Fruit fly (Drosophila melanogaster) whole organism, embryonic: ENCODE results near the gene CG9747.

Experiments
- Ada2b ChIP-seq: fragments of 200-800 bp; sonication (Bioruptor generic); IDR thresholded peaks from 2 replicates; pipeline ENCODE4 v1.3.6; 2022; ENCODE audit warnings: missing biosample characterization, missing genetic modification characterization
- CG1024 ChIP-seq: fragments of 200-800 bp; sonication (Bioruptor generic); IDR thresholded peaks from 2 replicates; pipeline ENCODE4 v1.3.6; 2022; ENCODE audit warnings: missing biosample characterization, missing genetic modification characterization
- CG10321 ChIP-seq: fragments of 200-800 bp; sonication (Bioruptor generic); IDR thresholded peaks from 2 replicates; pipeline ENCODE4 v1.3.6; 2022; ENCODE audit warnings: missing biosample characterization, missing genetic modification characterization
- CG11695 ChIP-seq: fragments of 200-800 bp; sonication (Bioruptor generic); IDR thresholded peaks from 3 replicates; pipeline ENCODE4 v1.3.6; 2022; ENCODE audit warnings: missing biosample characterization, missing genetic modification characterization
- CG12391 ChIP-seq: fragments of 200-800 bp; sonication (Bioruptor generic); optimal IDR thresholded peaks from 3 replicates; lab custom pipeline; 2018; ENCODE audit warnings: missing biosample characterization, mild to moderate bottlenecking, missing genetic modification characterization, moderate library complexity
- CG14667 ChIP-seq: fragments of 200-800 bp; sonication (Bioruptor generic); IDR thresholded peaks from 2 replicates; pipeline ENCODE4 v1.3.6; 2022; ENCODE audit warnings: missing biosample characterization, missing genetic modification characterization
- CG14965 ChIP-seq: fragments of 200-800 bp; sonication (Bioruptor generic); optimal IDR thresholded peaks from 2 replicates; lab custom pipeline; 2016; ENCODE audit warnings: missing biosample characterization, missing genetic modification characterization, borderline replicate concordance
- CG15479 ChIP-seq: fragments of 200-800 bp; sonication (Bioruptor generic); optimal IDR thresholded peaks from 3 replicates; lab custom pipeline; 2019; ENCODE audit warnings: missing biosample characterization, mild to moderate bottlenecking, missing genetic modification characterization, moderate library complexity
- CG15514 ChIP-seq: fragments of 200-800 bp; sonication (Bioruptor generic); optimal IDR thresholded peaks from 3 replicates; lab custom pipeline; 2017; ENCODE audit warnings: missing biosample characterization, missing genetic modification characterization, mild to moderate bottlenecking, moderate library complexity, missing genetic modification reagents
- CG17361 ChIP-seq: fragments of 200-800 bp; sonication (Bioruptor generic); IDR thresholded peaks from 3 replicates; pipeline ENCODE4 v1.3.6; 2022; ENCODE audit warnings: missing biosample characterization, missing genetic modification characterization
- CG17802 ChIP-seq: fragments of 200-800 bp; sonication (Bioruptor generic); optimal IDR thresholded peaks from 2 replicates; lab custom pipeline; 2018; ENCODE audit warnings: missing biosample characterization, mild to moderate bottlenecking, missing genetic modification characterization, moderate library complexity
- CG31224 ChIP-seq: fragments of 200-800 bp; sonication (Bioruptor generic); IDR thresholded peaks from 2 replicates; pipeline ENCODE4 v1.3.6; 2022; ENCODE audit warnings: missing biosample characterization, missing genetic modification characterization
- CG32772 ChIP-seq: fragments of 200-800 bp; sonication (Bioruptor generic); IDR thresholded peaks from 2 replicates; pipeline ENCODE4 v1.3.6; 2022; ENCODE audit warnings: missing biosample characterization, missing genetic modification characterization
- CG3847 ChIP-seq: fragments of 200-800 bp; sonication (Bioruptor generic); IDR thresholded peaks from 2 replicates; pipeline ENCODE4 v1.3.6; 2022; ENCODE audit warnings: missing biosample characterization, missing genetic modification characterization
- CG6683 ChIP-seq: fragments of 200-800 bp; sonication (Bioruptor generic); optimal IDR thresholded peaks from 2 replicates; lab custom pipeline; 2017; ENCODE audit warnings: missing biosample characterization, mild to moderate bottlenecking, missing genetic modification characterization, missing genetic modification reagents
- Eip74EF ChIP-seq, 2 experiments: fragments of 200-800 bp in 1 of 2; fragments of >200 bp in 1 of 2; sonication (Bioruptor generic) in 1 of 2; optimal IDR thresholded peaks; 2 replicates each; lab custom pipeline; 2017 to 2019; ENCODE audit warnings: missing biosample characterization in 2 of 2, missing genetic modification characterization in 2 of 2, mild to moderate bottlenecking in 1 of 2, moderate library complexity in 1 of 2
- Fer1 ChIP-seq: fragments of 200-800 bp; sonication (Bioruptor generic); optimal IDR thresholded peaks from 2 replicates; lab custom pipeline; 2017; ENCODE audit warnings: missing biosample characterization, mild to moderate bottlenecking, missing genetic modification characterization
- HmgD ChIP-seq: fragments of 200-800 bp; sonication (Bioruptor generic); optimal IDR thresholded peaks from 3 replicates; lab custom pipeline; 2016; ENCODE audit warnings: missing biosample characterization, missing genetic modification characterization
- Hr3 ChIP-seq: fragments of 200-800 bp; sonication (Bioruptor generic); optimal IDR thresholded peaks from 3 replicates; lab custom pipeline; 2016; ENCODE audit warnings: missing biosample characterization, missing genetic modification characterization
- MESR4 ChIP-seq: fragments of 200-800 bp; sonication (Bioruptor generic); optimal IDR thresholded peaks from 2 replicates; lab custom pipeline; 2018; ENCODE audit warnings: missing biosample characterization, mild to moderate bottlenecking, missing genetic modification characterization, moderate library complexity
- Max ChIP-seq: fragments of 200-800 bp; sonication (Bioruptor generic); optimal IDR thresholded peaks from 2 replicates; lab custom pipeline; 2016; ENCODE audit warnings: missing biosample characterization, mild to moderate bottlenecking, missing genetic modification characterization
- Med ChIP-seq: fragments of 200-800 bp; sonication (Bioruptor generic); peaks from one replicate; lab custom pipeline; 2016; ENCODE audit warnings: missing biosample characterization, missing genetic modification characterization, mild to moderate bottlenecking, inconsistent platforms, moderate library complexity
- Mes4 ChIP-seq: fragments of 200-800 bp; sonication (Bioruptor generic); optimal IDR thresholded peaks from 2 replicates; lab custom pipeline; 2016; ENCODE audit warnings: missing biosample characterization, missing genetic modification characterization
- Myb ChIP-seq: fragments of 200-800 bp; sonication (Bioruptor generic); optimal IDR thresholded peaks from 2 replicates; lab custom pipeline; 2016; ENCODE audit warnings: missing biosample characterization, missing genetic modification characterization
- Nf-YC ChIP-seq: fragments of 200-800 bp; optimal IDR thresholded peaks from 3 replicates; lab custom pipeline; 2019; ENCODE audit warnings: missing biosample characterization, mild to moderate bottlenecking, missing genetic modification characterization, moderate library complexity
- Pdp1 ChIP-seq, 2 experiments: fragments of 200-800 bp; sonication (Bioruptor generic); optimal IDR thresholded peaks; 3 replicates each; lab custom pipeline; 2016; ENCODE audit warnings: missing biosample characterization in 2 of 2, missing genetic modification characterization in 2 of 2, mild to moderate bottlenecking in 1 of 2, moderate library complexity in 1 of 2
- YL-1 ChIP-seq: fragments of 200-800 bp; sonication (Bioruptor generic); optimal IDR thresholded peaks from 3 replicates; lab custom pipeline; 2017; ENCODE audit warnings: missing biosample characterization, mild to moderate bottlenecking, missing genetic modification characterization
- ash1 ChIP-seq: fragments of 200-800 bp; sonication (Bioruptor generic); optimal IDR thresholded peaks from 2 replicates; lab custom pipeline; 2018; ENCODE audit warnings: missing biosample characterization, mild to moderate bottlenecking, missing genetic modification characterization
- ci ChIP-seq: fragments of 200-800 bp; sonication (Bioruptor generic); IDR thresholded peaks from 3 replicates; pipeline ENCODE4 v1.3.6; 2022; ENCODE audit warnings: missing biosample characterization, missing genetic modification characterization
- esg ChIP-seq: fragments of 200-800 bp; sonication (Bioruptor generic); conservative IDR thresholded peaks from 2 replicates; pipeline ENCODE4 v1.3.6; 2022; ENCODE audit warnings: missing biosample characterization, missing genetic modification characterization
- ewg ChIP-seq: fragments of 200-800 bp; sonication (Bioruptor generic); optimal IDR thresholded peaks from 3 replicates; lab custom pipeline; 2017; ENCODE audit warnings: mild to moderate bottlenecking, missing biosample characterization, missing genetic modification reagents, missing genetic modification characterization
- ken ChIP-seq: fragments of 200-800 bp; sonication (Bioruptor generic); IDR thresholded peaks from 3 replicates; pipeline ENCODE4 v1.3.6; 2022; ENCODE audit warnings: missing biosample characterization, missing genetic modification characterization
- lmd ChIP-seq: fragments of 200-800 bp; sonication (Bioruptor generic); IDR thresholded peaks from 2 replicates; pipeline ENCODE4 v1.3.6; 2022; ENCODE audit warnings: missing biosample characterization, missing genetic modification characterization
- nerfin-1 ChIP-seq: fragments of 200-800 bp; sonication (Bioruptor generic); optimal IDR thresholded peaks from 3 replicates; lab custom pipeline; 2019; ENCODE audit warnings: missing biosample characterization, mild to moderate bottlenecking, missing genetic modification characterization, moderate library complexity
- onecut ChIP-seq: fragments of 200-800 bp; sonication (Bioruptor generic); IDR thresholded peaks from 2 replicates; pipeline ENCODE4 v1.3.6; 2022; ENCODE audit warnings: missing biosample characterization, missing genetic modification characterization
- pros ChIP-seq: fragments of 200-800 bp; sonication (Bioruptor generic); optimal IDR thresholded peaks from 3 replicates; lab custom pipeline; 2019; ENCODE audit warnings: missing biosample characterization, mild to moderate bottlenecking, missing genetic modification characterization, moderate library complexity
- sd ChIP-seq: fragments of 200-800 bp; sonication (Bioruptor generic); optimal IDR thresholded peaks from 3 replicates; lab custom pipeline; 2018; ENCODE audit warnings: missing biosample characterization, mild to moderate bottlenecking, missing genetic modification characterization, moderate library complexity
- sens ChIP-seq: fragments of 200-800 bp; sonication (Bioruptor generic); peaks from one replicate; lab custom pipeline; 2016; ENCODE audit warnings: missing biosample characterization, missing genetic modification characterization
- seq ChIP-seq: fragments of 200-800 bp; sonication (Bioruptor generic); IDR thresholded peaks from 2 replicates; pipeline ENCODE4 v1.3.6; 2022; ENCODE audit warnings: missing biosample characterization, missing genetic modification characterization
- slbo ChIP-seq: fragments of 200-800 bp; sonication (Bioruptor generic); IDR thresholded peaks from 2 replicates; pipeline ENCODE4 v1.3.6; 2022; ENCODE audit warnings: missing biosample characterization, missing genetic modification characterization
- so ChIP-seq: fragments of 200-800 bp; sonication (Bioruptor generic); IDR thresholded peaks from 3 replicates; pipeline ENCODE4 v1.3.6; 2022; ENCODE audit warnings: missing biosample characterization, missing genetic modification characterization
- ssp ChIP-seq: fragments of 200-800 bp; sonication (Bioruptor generic); IDR thresholded peaks from 2 replicates; pipeline ENCODE4 v1.3.6; 2022; ENCODE audit warnings: missing biosample characterization, missing genetic modification characterization
- stwl ChIP-seq: fragments of 200-800 bp; sonication (Bioruptor generic); optimal IDR thresholded peaks from 3 replicates; lab custom pipeline; 2018; ENCODE audit warnings: missing biosample characterization, mild to moderate bottlenecking, missing genetic modification characterization, moderate library complexity
- tin ChIP-seq: fragments of 200-800 bp; sonication (Bioruptor generic); optimal IDR thresholded peaks from 3 replicates; lab custom pipeline; 2016; ENCODE audit warnings: missing biosample characterization, missing genetic modification characterization
- vvl ChIP-seq: fragments of 200-800 bp; sonication (Bioruptor generic); IDR thresholded peaks from 2 replicates; pipeline ENCODE4 v1.3.6; 2022; ENCODE audit warnings: missing biosample characterization, missing genetic modification characterization
- z ChIP-seq: fragments of 200-800 bp; sonication (Bioruptor generic); IDR thresholded peaks from 3 replicates; pipeline ENCODE4 v1.3.6; 2022; ENCODE audit warnings: missing biosample characterization, missing genetic modification characterization
- zen ChIP-seq: fragments of 200-800 bp; sonication (Bioruptor generic); optimal IDR thresholded peaks from 3 replicates; lab custom pipeline; 2018; ENCODE audit warnings: missing biosample characterization, mild to moderate bottlenecking, missing genetic modification characterization, moderate library complexity

CG9747 gene

dm6 chr3R:30170671-30171667 is 20.1 kb downstream of the CG9747 start, which contains the start of gene Rsod (continued):
- TF ChIP-seq Ada2b, result peak; percentile 54
- TF ChIP-seq HmgD, result no peak
- TF ChIP-seq seq (GFP tag; lab: Robert Waterston, UW), result peak; percentile 70
- peak; percentile 92 for TF ChIP-seq ci (GFP tag; lab: Robert Waterston, UW)
- TF ChIP-seq Fer1, result no peak
- peak; percentile 74 for TF ChIP-seq esg (GFP tag; lab: Robert Waterston, UW)
- peak; percentile 55 for TF ChIP-seq CG17361 (GFP tag; lab: Robert Waterston, UW)
- TF ChIP-seq CG11695 (GFP tag; lab: Robert Waterston, UW), result peak; percentile 59; the same call in 2 of the 3 replicates
- no peak for TF ChIP-seq ash1
- peak; percentile 79 for TF ChIP-seq ken (GFP tag; lab: Robert Waterston, UW)
- no peak for TF ChIP-seq CG14965 (GFP tag; lab: Kevin White, UChicago)
- peak in 1 of 2 experiments; percentile 11 for TF ChIP-seq Eip74EF (GFP tag; optimal IDR thresholded peaks at IDR 0.05; lab: Kevin White, UChicago)
- TF ChIP-seq lmd (GFP tag; lab: Robert Waterston, UW), result peak; percentile 75
- TF ChIP-seq Pdp1 (GFP tag; optimal IDR thresholded peaks at IDR 0.05; lab: Kevin White, UChicago), result peak in 1 of 2 experiments; percentile 32
- peak; percentile 76 for TF ChIP-seq CG14667 (GFP tag; lab: Robert Waterston, UW)
- no peak for TF ChIP-seq stwl
- TF ChIP-seq slbo (GFP tag; lab: Robert Waterston, UW), result peak; percentile 48; the same call in 1 of the 2 replicates
- no peak for TF ChIP-seq CG15479 (GFP tag; lab: Kevin White, UChicago)
- TF ChIP-seq z (GFP tag; lab: Robert Waterston, UW), result peak; percentile 61; the same call in 2 of the 3 replicates
- peak; percentile 84; the same call in 2 of the 3 replicates for TF ChIP-seq so
- peak; percentile 52; the same call in 1 of the 2 replicates for TF ChIP-seq CG32772
- peak; percentile 38 for TF ChIP-seq CG17802 (tag; lab: Kevin White, UChicago)
- peak; percentile 54 for TF ChIP-seq CG12391 (tag; lab: Kevin White, UChicago)
- TF ChIP-seq CG1024 (GFP tag; lab: Robert Waterston, UW), result peak; percentile 35; the same call in 1 of the 2 replicates
- peak; percentile 10 for TF ChIP-seq Hr3
- TF ChIP-seq ssp (GFP tag; lab: Robert Waterston, UW), result peak; percentile 56
- TF ChIP-seq CG6683 (GFP tag; lab: Kevin White, UChicago), result no peak

dm6 chr3R:30166159-30166784 is 24.8 kb downstream of the CG9747 start, which contains the start of gene VhaAC45RP:
Gene VhaAC45RP (minus strand): TSS chr3R:30166419.
- TF ChIP-seq sens (GFP tag; lab: Kevin White, UChicago) (peak; percentile 60), ewg (GFP tag; lab: Kevin White, UChicago) (peak; percentile 93), Mes4 (GFP tag; lab: Kevin White, UChicago) (no peak), YL-1 (GFP tag; lab: Kevin White, UChicago) (peak; percentile 70), onecut (peak; percentile 99), pros (peak; percentile 26), sd (tag; lab: Kevin White, UChicago) (peak; percentile 86), Med (peak; percentile 56), vvl (GFP tag; lab: Robert Waterston, UW) (no peak), CG10321 (no peak), tin (GFP tag; lab: Kevin White, UChicago) (no peak), seq (GFP tag; lab: Robert Waterston, UW) (peak; percentile 44; the same call in 1 of the 2 replicates), Max (GFP tag; lab: Kevin White, UChicago) (peak; percentile 9), Myb (GFP tag; lab: Kevin White, UChicago) (peak; percentile 14), MESR4 (peak; percentile 74), Fer1 (peak; percentile 23), Pdp1 (GFP tag; optimal IDR thresholded peaks at IDR 0.05; lab: Kevin White, UChicago) (peak in 1 of 2 experiments; percentile 20), CG15514 (GFP tag; lab: Kevin White, UChicago) (peak; percentile 2), Nf-YC (tag; lab: Kevin White, UChicago) (peak; percentile 28), nerfin-1 (tag; lab: Kevin White, UChicago) (peak; percentile 99), CG3847 (GFP tag; lab: Robert Waterston, UW) (no peak), zen (tag; lab: Kevin White, UChicago) (no peak), CG31224 (GFP tag; lab: Robert Waterston, UW) (no peak)
